Worm (Caenorhabditis elegans): ENCODE data around the gene ZK632.9.

ZK632.9 gene

DNA sequence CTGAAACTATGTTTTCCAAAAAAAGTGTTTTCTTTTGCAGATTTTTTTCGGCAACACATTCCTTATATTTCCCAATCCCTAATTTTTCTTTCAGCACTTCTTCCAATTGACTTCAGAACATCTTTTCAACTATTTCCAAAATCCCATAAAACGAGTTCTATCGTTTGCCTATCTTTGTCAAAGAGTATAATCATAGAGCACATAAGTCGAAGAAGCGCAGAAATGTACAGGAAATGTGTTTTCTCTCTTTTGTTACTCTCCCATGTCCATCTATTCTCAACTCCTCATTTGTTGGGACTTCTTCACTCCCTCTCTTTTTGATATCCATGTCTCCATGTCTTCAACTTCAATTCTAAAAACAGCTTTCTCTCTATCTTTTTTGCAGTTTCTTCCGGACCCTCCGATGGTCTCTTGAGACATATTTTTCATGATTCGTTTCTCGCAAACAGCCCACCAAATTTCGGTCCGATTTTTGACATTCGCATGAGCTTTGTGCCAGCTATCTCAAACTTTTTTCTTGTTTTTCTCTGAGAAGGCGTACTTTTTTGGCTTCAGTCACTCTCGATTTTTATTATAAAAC is 35.1 kb upstream of the ZK632.9 start, which contains the start of gene twk-48:
Gene twk-48 (plus strand): TSS at position 530 of the 580 bp plus-strand sequence.
- TF ChIP-seq ets-7 (tag; optimal IDR thresholded peaks at IDR 0.05), result no peak
- TF ChIP-seq hmg-4 (GFP tag; optimal IDR thresholded peaks at IDR 0.05), result no peak
- TF ChIP-seq ceh-13 (GFP tag; optimal IDR thresholded peaks at IDR 0.05), result no peak
- TF ChIP-seq hnd-1 (tag; optimal IDR thresholded peaks at IDR 0.05), result no peak
- TF ChIP-seq aly-1 (tag; optimal IDR thresholded peaks at IDR 0.05), result no peak

DNA sequence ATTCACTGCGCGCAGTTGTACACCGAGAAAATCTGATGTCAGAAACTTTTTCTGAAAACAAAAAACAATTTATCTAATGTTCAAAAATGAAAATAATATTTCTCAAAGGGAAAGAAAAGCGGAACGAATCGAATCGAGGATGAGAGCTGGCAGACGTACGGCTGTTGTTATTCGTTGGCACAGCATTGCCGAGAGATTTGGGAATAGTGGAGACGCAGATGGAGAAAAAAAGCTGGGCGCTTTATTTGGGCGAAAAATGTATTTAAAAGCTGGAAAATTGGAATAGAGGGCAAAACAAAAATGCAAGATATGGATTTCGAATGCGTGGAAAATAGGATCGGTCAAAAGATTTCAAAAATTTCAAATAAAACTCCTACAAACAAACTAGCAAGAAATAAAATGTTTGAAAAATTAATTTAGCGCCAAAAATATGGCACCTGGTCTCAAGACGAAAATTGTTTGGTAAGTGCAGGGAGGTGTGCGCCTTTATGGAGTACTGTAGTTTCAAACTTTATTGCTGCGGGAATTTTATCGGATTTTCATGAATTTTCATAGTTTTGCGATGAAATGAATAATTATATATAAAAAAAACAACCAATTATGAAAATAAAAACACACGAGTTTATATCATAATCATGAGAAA is 34.0 kb upstream of the ZK632.9 start, which contains the start of gene gpdh-2:
Gene gpdh-2 (minus strand): TSS at position 51 of the 643 bp plus-strand sequence.
- TF ChIP-seq ceh-13 (GFP tag; optimal IDR thresholded peaks at IDR 0.05) (no peak), scrt-1 (GFP tag; IDR thresholded peaks at IDR 0.05) (no peak), ceh-36 (tag; optimal IDR thresholded peaks at IDR 0.05) (no peak), sea-1 (GFP tag; conservative IDR thresholded peaks at IDR 0.05) (no peak), hnd-1 (tag; optimal IDR thresholded peaks at IDR 0.05) (no peak), tra-4 (tag; optimal IDR thresholded peaks at IDR 0.05) (no peak), ets-7 (tag; optimal IDR thresholded peaks at IDR 0.05) (no peak), flt-1 (GFP tag; IDR thresholded peaks at IDR 0.05) (no peak), hmg-4 (GFP tag; optimal IDR thresholded peaks at IDR 0.05) (no peak)

DNA sequence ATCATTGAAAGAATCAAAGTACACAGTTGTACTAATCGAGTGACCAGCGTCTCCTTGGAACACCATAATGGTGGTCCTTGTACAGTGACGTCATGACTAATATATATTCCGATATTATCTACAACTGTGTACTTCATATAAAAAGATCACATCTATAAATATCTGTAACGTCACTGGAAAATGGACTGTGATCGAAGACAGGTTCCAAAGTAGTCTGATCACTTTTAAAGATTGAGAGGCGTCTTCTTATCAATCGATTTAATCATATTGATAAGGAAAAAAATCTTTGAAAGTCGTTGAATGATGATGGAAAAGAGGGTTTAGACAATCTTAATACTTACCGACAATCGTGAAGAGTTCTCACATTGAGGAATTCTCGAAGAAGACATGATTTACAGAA is 32.8 kb upstream of the ZK632.9 start:
- TF ChIP-seq B0310.2 (tag; optimal IDR thresholded peaks at IDR 0.05) (no peak), F13C5.2 (tag; optimal IDR thresholded peaks at IDR 0.05) (no peak), pes-1 (GFP tag; IDR thresholded peaks at IDR 0.05) (no peak), ceh-36 (tag; optimal IDR thresholded peaks at IDR 0.05) (no peak), flt-1 (GFP tag; IDR thresholded peaks at IDR 0.05) (no peak), ama-1 (optimal IDR thresholded peaks at IDR 0.05) (no peak), scrt-1 (GFP tag; IDR thresholded peaks at IDR 0.05) (no peak), hmbx-1 (tag; optimal IDR thresholded peaks at IDR 0.05) (no peak), hnd-1 (tag; optimal IDR thresholded peaks at IDR 0.05) (no peak), tbx-11 (GFP tag; IDR thresholded peaks at IDR 0.05) (no peak), sea-1 (GFP tag; conservative IDR thresholded peaks at IDR 0.05) (no peak), hmg-4 (GFP tag; optimal IDR thresholded peaks at IDR 0.05) (no peak), ets-7 (tag; optimal IDR thresholded peaks at IDR 0.05) (no peak), aly-1 (tag; optimal IDR thresholded peaks at IDR 0.05) (no peak), ceh-13 (GFP tag; optimal IDR thresholded peaks at IDR 0.05) (no peak), tra-4 (tag; optimal IDR thresholded peaks at IDR 0.05) (no peak)

DNA sequence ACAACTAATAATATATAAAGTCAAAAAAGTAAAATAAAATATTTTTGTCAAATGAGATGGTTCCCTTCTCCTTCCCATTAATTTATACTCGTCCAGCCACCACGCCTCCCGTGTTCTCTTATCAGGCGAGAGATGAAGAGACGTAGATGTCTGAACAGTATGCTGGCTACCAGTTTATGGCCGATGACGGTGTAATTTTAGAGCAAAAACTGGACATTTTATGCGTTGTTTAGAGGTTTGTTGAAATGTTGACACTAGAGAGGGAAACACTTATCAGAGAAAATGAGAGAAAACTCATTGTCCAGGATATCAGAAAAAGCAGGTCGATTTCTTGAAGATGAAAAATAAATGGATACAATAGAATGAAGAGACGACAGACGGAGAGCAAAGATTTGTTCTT is 31.9 kb upstream of the ZK632.9 start:
- TF ChIP-seq hnd-1 (tag; optimal IDR thresholded peaks at IDR 0.05) (no peak), flt-1 (GFP tag; IDR thresholded peaks at IDR 0.05) (no peak), tra-4 (tag; optimal IDR thresholded peaks at IDR 0.05) (no peak), B0310.2 (tag; optimal IDR thresholded peaks at IDR 0.05) (no peak), pes-1 (GFP tag; IDR thresholded peaks at IDR 0.05) (no peak), hmbx-1 (tag; optimal IDR thresholded peaks at IDR 0.05) (no peak), F13C5.2 (tag; optimal IDR thresholded peaks at IDR 0.05) (no peak), ets-7 (tag; optimal IDR thresholded peaks at IDR 0.05) (no peak), sea-1 (GFP tag; conservative IDR thresholded peaks at IDR 0.05) (no peak), tbx-11 (GFP tag; IDR thresholded peaks at IDR 0.05) (no peak)

DNA sequence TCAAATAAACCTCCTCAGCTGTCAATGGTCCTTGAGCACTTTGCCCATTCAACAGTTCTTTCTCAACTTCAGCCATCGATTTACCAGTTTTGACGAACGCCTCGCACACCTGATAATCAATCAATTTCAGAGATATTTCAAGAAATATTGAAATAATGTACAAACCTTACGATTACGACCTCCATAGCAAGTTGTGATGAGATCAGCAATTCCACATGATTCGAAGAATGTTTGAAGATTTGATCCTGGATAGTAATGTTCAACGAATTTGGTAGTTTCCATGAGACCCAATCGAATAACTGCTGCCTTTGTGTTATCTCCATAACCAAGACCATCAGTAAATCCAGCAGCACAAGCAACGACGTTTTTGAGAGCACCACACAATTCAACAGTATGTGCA is 29.7 kb upstream of the ZK632.9 start:
- no peak for TF ChIP-seq hmg-4 (GFP tag; optimal IDR thresholded peaks at IDR 0.05)
- TF ChIP-seq pes-1 (GFP tag; IDR thresholded peaks at IDR 0.05), result no peak
- no peak for TF ChIP-seq hmbx-1 (tag; optimal IDR thresholded peaks at IDR 0.05)
- no peak for TF ChIP-seq sea-1 (GFP tag; conservative IDR thresholded peaks at IDR 0.05)
- TF ChIP-seq ceh-13 (GFP tag; optimal IDR thresholded peaks at IDR 0.05), result no peak
- TF ChIP-seq hnd-1 (tag; optimal IDR thresholded peaks at IDR 0.05), result no peak
- no peak for TF ChIP-seq ceh-36 (tag; optimal IDR thresholded peaks at IDR 0.05)
- TF ChIP-seq aly-1 (tag; optimal IDR thresholded peaks at IDR 0.05), result no peak
- no peak for TF ChIP-seq flt-1 (GFP tag; IDR thresholded peaks at IDR 0.05)
- TF ChIP-seq B0310.2 (tag; optimal IDR thresholded peaks at IDR 0.05), result no peak
- no peak for TF ChIP-seq tra-4 (tag; optimal IDR thresholded peaks at IDR 0.05)
- TF ChIP-seq ama-1 (optimal IDR thresholded peaks at IDR 0.05), result no peak

DNA sequence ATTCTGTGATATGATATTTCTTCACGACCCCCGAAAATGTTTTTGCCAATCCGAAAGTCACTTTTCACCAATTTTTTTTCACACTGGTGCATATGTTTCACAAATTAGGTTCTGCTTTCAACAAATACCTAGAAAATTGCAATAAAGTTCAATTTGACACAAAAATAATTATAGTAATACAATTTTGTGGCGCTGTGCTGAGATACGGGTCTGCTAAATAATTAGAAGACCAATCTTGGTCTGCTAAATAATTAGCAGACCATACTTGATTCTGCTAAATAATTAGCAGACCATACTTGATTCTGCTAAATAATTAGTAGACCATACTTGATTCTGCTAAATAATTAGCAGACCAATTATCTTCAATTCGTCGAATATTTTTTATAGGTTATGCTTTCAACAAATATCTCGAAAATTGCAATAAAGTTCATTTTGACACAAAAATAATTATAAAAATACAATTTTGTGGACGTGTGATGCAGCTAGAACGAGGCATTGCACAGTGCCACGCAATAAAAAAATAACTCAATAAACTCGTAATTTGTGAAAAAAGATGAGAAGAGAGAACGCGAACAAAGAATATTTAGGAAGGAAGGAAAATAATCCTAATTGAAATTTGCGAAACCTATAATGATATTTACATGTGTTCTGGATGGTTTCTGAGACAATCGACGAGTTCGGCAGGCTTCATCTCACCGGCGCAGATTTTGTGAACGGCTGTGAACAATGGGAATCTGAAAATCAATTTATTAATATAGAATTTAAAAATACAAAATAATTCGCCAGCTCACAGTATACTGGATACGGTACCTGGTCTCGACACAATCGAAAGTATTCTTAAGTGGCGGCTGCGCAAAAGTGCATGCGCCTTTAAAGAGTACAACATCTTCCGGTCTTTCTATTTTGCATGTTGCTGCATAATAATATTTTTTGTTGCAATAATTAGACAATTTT is 28.7 kb upstream of the ZK632.9 start:
- TF ChIP-seq flt-1 (GFP tag; IDR thresholded peaks at IDR 0.05) (no peak), ama-1 (optimal IDR thresholded peaks at IDR 0.05) (peak; percentile 35)

DNA sequence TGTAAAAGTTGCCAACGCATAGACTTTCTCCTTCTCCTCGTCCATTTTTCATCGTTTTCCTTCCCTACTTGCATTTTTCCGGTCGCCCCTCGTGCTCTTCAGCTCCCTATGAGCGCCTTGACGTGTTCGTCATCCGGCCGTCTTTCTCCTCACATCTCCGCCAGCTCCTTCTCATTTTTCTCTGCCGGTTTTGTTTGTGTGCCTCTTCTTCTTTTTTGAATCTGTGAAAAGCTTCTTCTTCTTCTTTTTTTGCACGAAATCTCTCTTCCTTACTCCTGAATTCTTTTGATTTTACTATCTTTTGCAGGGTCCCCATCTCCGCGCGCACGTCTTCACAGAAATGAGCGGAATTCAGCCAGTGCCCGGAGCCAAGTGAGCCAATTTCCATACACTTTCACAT is 26.3 kb upstream of the ZK632.9 start, which contains the start of gene K11H3.3:
Gene K11H3.3 (plus strand): TSS at position 308 of the 400 bp plus-strand sequence.
- no peak for TF ChIP-seq ama-1 (optimal IDR thresholded peaks at IDR 0.05)
- no peak for TF ChIP-seq ceh-13 (GFP tag; optimal IDR thresholded peaks at IDR 0.05)
- no peak for TF ChIP-seq pes-1 (GFP tag; IDR thresholded peaks at IDR 0.05)
- no peak for TF ChIP-seq tra-4 (tag; optimal IDR thresholded peaks at IDR 0.05)
- no peak for TF ChIP-seq F13C5.2 (tag; optimal IDR thresholded peaks at IDR 0.05)
- TF ChIP-seq hmbx-1 (tag; optimal IDR thresholded peaks at IDR 0.05), result no peak
- TF ChIP-seq hmg-4 (GFP tag; optimal IDR thresholded peaks at IDR 0.05), result no peak
- TF ChIP-seq scrt-1 (GFP tag; IDR thresholded peaks at IDR 0.05), result no peak
- no peak for TF ChIP-seq ceh-36 (tag; optimal IDR thresholded peaks at IDR 0.05)
- no peak for TF ChIP-seq sea-1 (GFP tag; conservative IDR thresholded peaks at IDR 0.05)
- no peak for TF ChIP-seq tbx-37 (GFP tag; conservative IDR thresholded peaks at IDR 0.05)
- no peak for TF ChIP-seq flt-1 (GFP tag; IDR thresholded peaks at IDR 0.05)
- no peak for TF ChIP-seq ets-7 (tag; optimal IDR thresholded peaks at IDR 0.05)
- TF ChIP-seq aly-1 (tag; optimal IDR thresholded peaks at IDR 0.05), result no peak
- no peak for TF ChIP-seq B0310.2 (tag; optimal IDR thresholded peaks at IDR 0.05)
- TF ChIP-seq hnd-1 (tag; optimal IDR thresholded peaks at IDR 0.05), result no peak
- TF ChIP-seq tbx-11 (GFP tag; IDR thresholded peaks at IDR 0.05), result no peak

All from whole organism, early embryonic.